Fruit fly (Drosophila melanogaster) whole organism, adult: ENCODE data around the gene trk.
A peak's percentile ranks its signal among the peaks of the same experiment; 100 is the strongest.

ENCODE experiments used
- CG11617 ChIP-seq: fragments of 200-800 bp; sonication (Bioruptor generic); optimal IDR thresholded peaks from 2 replicates; lab custom pipeline; 2017; ENCODE audit warnings: mild to moderate bottlenecking, missing biosample characterization, missing genetic modification reagents, missing genetic modification characterization
- CG12768 ChIP-seq: fragments of 200-800 bp; sonication (Bioruptor generic); optimal IDR thresholded peaks from 2 replicates; lab custom pipeline; 2017; ENCODE audit warnings: missing biosample characterization, missing genetic modification characterization, mild to moderate bottlenecking, moderate library complexity, missing genetic modification reagents
- CG14711 ChIP-seq: fragments of 200-800 bp; sonication (Bioruptor generic); optimal IDR thresholded peaks from 2 replicates; lab custom pipeline; 2018; ENCODE audit warnings: missing biosample characterization, mild to moderate bottlenecking, missing genetic modification characterization, moderate library complexity
- CG1620 ChIP-seq: fragments of 200-800 bp; sonication (Bioruptor generic); optimal IDR thresholded peaks from 2 replicates; lab custom pipeline; 2016; ENCODE audit warnings: missing biosample characterization, missing genetic modification characterization
- CG33017 ChIP-seq: fragments of 200-800 bp; sonication (Bioruptor generic); optimal IDR thresholded peaks from 2 replicates; lab custom pipeline; 2018; ENCODE audit warnings: missing biosample characterization, mild to moderate bottlenecking, missing genetic modification characterization, moderate library complexity
- CG5204 ChIP-seq: fragments of 200-800 bp; sonication (Bioruptor generic); optimal IDR thresholded peaks from 2 replicates; lab custom pipeline; 2016; ENCODE audit warnings: missing biosample characterization, missing genetic modification characterization
- CG7045 ChIP-seq: fragments of 200-800 bp; sonication (Bioruptor generic); optimal IDR thresholded peaks from 2 replicates; lab custom pipeline; 2017; ENCODE audit warnings: missing biosample characterization, mild to moderate bottlenecking, missing genetic modification characterization
- CG7101 ChIP-seq: fragments of 200-800 bp; sonication (Bioruptor generic); optimal IDR thresholded peaks from 2 replicates; lab custom pipeline; 2018; ENCODE audit warnings: missing biosample characterization, mild to moderate bottlenecking, missing genetic modification characterization, moderate library complexity
- Clk ChIP-seq: fragments of 200-800 bp; sonication (Bioruptor generic); optimal IDR thresholded peaks from 2 replicates; lab custom pipeline; 2017; ENCODE audit warnings: missing biosample characterization, missing genetic modification characterization
- Crg-1 ChIP-seq: fragments of 200-800 bp; sonication (Bioruptor generic); optimal IDR thresholded peaks from 2 replicates; lab custom pipeline; 2016; ENCODE audit warnings: missing biosample characterization, missing genetic modification characterization
- Hr96 ChIP-seq: fragments of 200-800 bp; sonication (Bioruptor generic); optimal IDR thresholded peaks from 2 replicates; lab custom pipeline; 2016; ENCODE audit warnings: missing biosample characterization, missing genetic modification characterization
- Mnt ChIP-seq: fragments of 200-800 bp; sonication (Bioruptor generic); optimal IDR thresholded peaks from 2 replicates; lab custom pipeline; 2016; ENCODE audit warnings: missing biosample characterization, mild to moderate bottlenecking, missing genetic modification characterization
- bab1 ChIP-seq: fragments of 200-800 bp; sonication (Bioruptor generic); optimal IDR thresholded peaks from 3 replicates; lab custom pipeline; 2019; ENCODE audit warnings: missing biosample characterization, mild to moderate bottlenecking, missing genetic modification characterization, moderate library complexity
- cic ChIP-seq: fragments of 200-800 bp; sonication (Bioruptor generic); optimal IDR thresholded peaks from 2 replicates; lab custom pipeline; 2017; ENCODE audit warnings: missing biosample characterization, mild to moderate bottlenecking, missing genetic modification characterization, moderate library complexity
- cnc ChIP-seq, 2 experiments: fragments of >200 bp; optimal IDR thresholded peaks; 2 replicates each; lab custom pipeline; 2017
- kay ChIP-seq: fragments of 200-800 bp; sonication (Bioruptor generic); peaks from one replicate; lab custom pipeline; 2016; ENCODE audit warnings: missing biosample characterization, missing genetic modification characterization, borderline replicate concordance
- ovo ChIP-seq: fragments of 200-800 bp; sonication (Bioruptor generic); optimal IDR thresholded peaks from 2 replicates; lab custom pipeline; 2016; ENCODE audit warnings: missing biosample characterization, missing genetic modification characterization
- pad ChIP-seq: fragments of 200-800 bp; sonication (Bioruptor generic); optimal IDR thresholded peaks from 3 replicates; lab custom pipeline; 2017; ENCODE audit warnings: missing biosample characterization, missing genetic modification characterization, mild to moderate bottlenecking, moderate library complexity, missing genetic modification reagents
- tj ChIP-seq: fragments of 200-800 bp; sonication (Bioruptor generic); optimal IDR thresholded peaks from 3 replicates; lab custom pipeline; 2017; ENCODE audit warnings: missing biosample characterization, mild to moderate bottlenecking, missing genetic modification characterization, moderate library complexity
- toe ChIP-seq: fragments of 200-800 bp; sonication (Bioruptor generic); optimal IDR thresholded peaks from 2 replicates; lab custom pipeline; 2016; ENCODE audit warnings: missing biosample characterization, missing genetic modification characterization

The trk gene

DNA sequence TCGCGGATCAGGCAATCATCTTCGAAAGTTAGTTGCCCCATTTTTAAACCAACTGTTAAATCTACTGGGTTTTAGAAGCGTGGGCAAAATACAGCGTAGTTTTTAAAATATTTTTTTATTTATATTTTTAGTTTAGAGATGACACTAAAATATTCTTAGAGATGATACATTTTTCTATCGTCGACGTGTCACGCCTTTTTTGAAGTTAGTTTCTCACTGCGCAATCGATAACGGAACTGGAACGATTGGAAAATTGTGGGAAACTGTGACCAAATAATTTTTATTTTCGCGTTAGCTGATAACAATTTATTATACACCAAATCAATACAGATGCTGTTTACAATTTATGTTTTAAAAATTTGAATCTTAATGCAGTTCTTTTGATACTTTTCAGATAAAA lies 6.5 kb upstream of the trk start, which contains the start of gene Utx:
Utx (minus strand) TSS at position 154 of the 400 bp plus-strand sequence.
- TF ChIP-seq CG1620 (GFP tag; lab: Kevin White, UChicago) (peak; percentile 24), Mnt (GFP tag; lab: Kevin White, UChicago) (peak; percentile 5), Hr96 (GFP tag; lab: Kevin White, UChicago) (no peak), CG12768 (GFP tag; lab: Kevin White, UChicago) (no peak)

- no peak for TF ChIP-seq Hr96 (GFP tag; lab: Kevin White, UChicago)
- no peak for TF ChIP-seq Clk (GFP tag; lab: Kevin White, UChicago)
- no peak for TF ChIP-seq toe
- no peak for TF ChIP-seq ovo (GFP tag; lab: Kevin White, UChicago)
- TF ChIP-seq CG7045: no peak
- TF ChIP-seq kay (GFP tag; lab: Kevin White, UChicago): peak; percentile 71
- TF ChIP-seq Mnt (GFP tag; lab: Kevin White, UChicago): no peak
- peak; percentile 34 for TF ChIP-seq bab1 (GFP tag; lab: Kevin White, UChicago)
- no peak for TF ChIP-seq CG14711 (tag; lab: Kevin White, UChicago)
- no peak for TF ChIP-seq cic (GFP tag; lab: Kevin White, UChicago)
- peak; percentile 41 for TF ChIP-seq CG1620 (GFP tag; lab: Kevin White, UChicago)
- peak; percentile 3 for TF ChIP-seq CG7101 (tag; lab: Kevin White, UChicago)
- TF ChIP-seq CG12768 (GFP tag; lab: Kevin White, UChicago): no peak
- no peak for TF ChIP-seq CG33017 (tag; lab: Kevin White, UChicago)
- TF ChIP-seq CG5204 (GFP tag; lab: Kevin White, UChicago): no peak
- TF ChIP-seq pad (GFP tag; lab: Kevin White, UChicago): no peak
These were observed 5.2 kb upstream of the trk start for dm6 chr2L:10277362-10277761.

DNA sequence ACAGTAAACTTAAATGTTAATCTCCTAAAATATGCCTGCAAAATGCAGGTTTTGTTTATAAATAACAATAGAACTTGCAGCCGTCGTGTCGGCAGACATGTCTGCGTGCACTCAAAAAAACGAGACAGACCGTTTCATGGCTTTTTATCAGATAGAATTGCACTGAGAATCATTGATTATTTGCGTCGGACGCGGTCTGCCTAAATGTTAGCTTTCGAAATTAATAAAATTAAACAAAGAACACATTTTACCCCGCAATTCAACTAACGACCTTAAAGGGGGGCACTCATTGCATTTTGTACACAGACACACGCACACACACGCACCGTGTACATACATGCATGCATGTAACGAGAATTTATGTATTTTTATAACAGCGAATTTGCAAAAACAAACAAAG lies 4.7 kb upstream of the trk start:
- TF ChIP-seq pad (GFP tag; lab: Kevin White, UChicago) (no peak), CG11617 (peak; percentile 30), bab1 (GFP tag; lab: Kevin White, UChicago) (no peak), CG7101 (tag; lab: Kevin White, UChicago) (no peak), CG12768 (GFP tag; lab: Kevin White, UChicago) (peak; percentile 32), Mnt (GFP tag; lab: Kevin White, UChicago) (peak; percentile 51), CG1620 (GFP tag; lab: Kevin White, UChicago) (no peak), kay (GFP tag; lab: Kevin White, UChicago) (peak; percentile 70), ovo (GFP tag; lab: Kevin White, UChicago) (no peak), CG5204 (GFP tag; lab: Kevin White, UChicago) (no peak), Hr96 (GFP tag; lab: Kevin White, UChicago) (no peak), tj (GFP tag; lab: Kevin White, UChicago) (peak; percentile 21), CG33017 (tag; lab: Kevin White, UChicago) (no peak), cnc (optimal IDR thresholded peaks at IDR 0.05; lab: Kevin White, UChicago) (no peak)

- TF ChIP-seq CG7045: peak; percentile 68
- TF ChIP-seq CG14711 (tag; lab: Kevin White, UChicago): peak; percentile 64
- TF ChIP-seq CG1620 (GFP tag; lab: Kevin White, UChicago): no peak
- peak; percentile 63 for TF ChIP-seq bab1 (GFP tag; lab: Kevin White, UChicago)
- TF ChIP-seq toe: no peak
- peak; percentile 25 for TF ChIP-seq tj (GFP tag; lab: Kevin White, UChicago)
- peak; percentile 15 for TF ChIP-seq CG7101 (tag; lab: Kevin White, UChicago)
- peak; percentile 29 for TF ChIP-seq CG12768 (GFP tag; lab: Kevin White, UChicago)
- TF ChIP-seq CG11617: peak; percentile 50
- peak; percentile 45 for TF ChIP-seq kay (GFP tag; lab: Kevin White, UChicago)
- TF ChIP-seq ovo (GFP tag; lab: Kevin White, UChicago): no peak
- no peak for TF ChIP-seq Mnt (GFP tag; lab: Kevin White, UChicago)
These were observed 4.3 kb upstream of the trk start for dm6 chr2L:10276436-10276835.

DNA sequence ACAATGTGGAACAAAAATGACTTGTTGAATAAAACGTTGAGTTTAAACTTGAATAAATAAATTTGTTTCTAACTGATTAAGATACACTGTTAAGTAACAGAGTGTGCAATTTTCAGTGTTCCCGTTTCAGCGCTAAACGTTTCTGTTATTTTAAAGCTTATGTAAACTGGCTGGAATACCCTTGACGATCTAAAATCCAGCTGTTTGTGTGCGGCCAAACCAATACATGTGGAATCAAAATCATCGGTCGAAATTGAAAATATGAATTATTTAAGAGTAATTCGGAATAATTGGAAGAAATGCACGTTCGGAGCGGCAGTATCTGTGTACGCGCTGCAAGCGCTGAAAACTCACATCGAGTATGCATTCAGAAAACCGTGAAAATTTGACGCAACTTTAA lies 2.3 kb downstream of the trk start, which contains the start of gene Mulk:
Mulk (plus strand) TSS at position 198 of the 400 bp plus-strand sequence.
- TF ChIP-seq bab1 (GFP tag; lab: Kevin White, UChicago) (no peak), CG5204 (GFP tag; lab: Kevin White, UChicago) (no peak), ovo (GFP tag; lab: Kevin White, UChicago) (no peak), CG7045 (no peak), Mnt (GFP tag; lab: Kevin White, UChicago) (no peak)

DNA sequence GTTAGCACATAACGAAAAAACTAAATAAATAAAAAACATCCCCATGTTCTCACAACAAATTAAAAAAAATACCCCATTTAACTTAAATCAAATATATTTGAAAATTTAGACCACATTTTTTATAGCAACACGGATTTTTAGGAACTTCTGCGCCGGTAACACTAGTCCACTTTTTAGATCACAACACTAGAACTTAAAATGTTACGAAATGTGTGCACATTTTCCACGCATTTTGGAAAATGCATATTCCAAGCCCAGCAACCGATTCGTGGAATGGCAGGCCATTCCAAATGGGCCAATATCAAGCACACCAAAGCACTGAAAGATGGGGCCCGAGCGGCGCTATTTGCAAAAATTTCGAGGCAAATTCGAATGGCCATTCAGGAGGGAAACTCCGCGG lies 3.4 kb downstream of the trk start, which contains the start of gene CG4957:
CG4957 (plus strand) TSS at position 185 of the 400 bp plus-strand sequence.
- TF ChIP-seq CG12768 (GFP tag; lab: Kevin White, UChicago) (no peak), bab1 (GFP tag; lab: Kevin White, UChicago) (no peak), cnc (optimal IDR thresholded peaks at IDR 0.05; lab: Kevin White, UChicago) (no peak), toe (no peak), Crg-1 (GFP tag; lab: Kevin White, UChicago) (no peak), CG7101 (tag; lab: Kevin White, UChicago) (no peak), cic (GFP tag; lab: Kevin White, UChicago) (no peak), CG7045 (no peak), ovo (GFP tag; lab: Kevin White, UChicago) (no peak), CG14711 (tag; lab: Kevin White, UChicago) (no peak), CG1620 (GFP tag; lab: Kevin White, UChicago) (no peak), Hr96 (GFP tag; lab: Kevin White, UChicago) (no peak), CG33017 (tag; lab: Kevin White, UChicago) (no peak), CG5204 (GFP tag; lab: Kevin White, UChicago) (no peak), Mnt (GFP tag; lab: Kevin White, UChicago) (no peak), CG11617 (no peak), Clk (GFP tag; lab: Kevin White, UChicago) (no peak)
